Worm (Caenorhabditis elegans): ENCODE results near the gene C04G6.13.

DNA sequence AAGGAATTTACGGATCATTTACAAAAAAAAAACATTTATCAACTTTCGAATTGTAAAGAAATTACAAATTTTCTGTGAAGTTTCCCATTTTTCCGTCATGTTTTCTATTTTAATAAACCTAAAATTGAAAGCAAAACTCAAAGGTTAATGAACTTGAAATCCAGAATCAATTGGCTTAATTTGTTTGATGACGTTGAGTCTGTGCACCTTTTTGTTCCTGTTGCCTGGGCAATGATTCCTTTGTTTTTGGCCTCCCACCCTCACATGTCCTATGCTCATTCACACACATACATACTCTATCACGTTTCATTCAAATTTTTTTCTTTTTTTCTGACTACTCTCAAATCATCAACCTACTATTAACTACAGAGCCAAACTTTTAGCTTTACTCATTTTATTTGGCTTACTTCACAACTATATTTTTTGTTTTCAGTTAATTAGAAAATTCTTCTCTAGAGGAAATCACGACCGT lies 42.3 kb downstream of the C04G6.13 start, which contains the start of gene F58A6.2:
- TF ChIP-seq ztf-29 (GFP tag; IDR thresholded peaks at IDR 0.05), result no peak
- no peak for TF ChIP-seq tab-1 (GFP tag; IDR thresholded peaks at IDR 0.05)
- no peak for TF ChIP-seq T22C8.4 (GFP tag; IDR thresholded peaks at IDR 0.05)
- TF ChIP-seq klf-2 (GFP tag; conservative IDR thresholded peaks at IDR 0.05), result no peak
- no peak for TF ChIP-seq med-1 (GFP tag; optimal IDR thresholded peaks at IDR 0.05; ENCODE audit: insufficient read depth)
- no peak for TF ChIP-seq ztf-23 (GFP tag; IDR thresholded peaks at IDR 0.05)
